Worm (Caenorhabditis elegans): ENCODE measurements around the gene rpn-3.

rpn-3 gene

ce11 chrIII:8398411-8398810, 48.7 kb upstream of the rpn-3 start, which contains the start of gene ZK353.2:
ZK353.2 (plus strand) TSS chrIII:8398711.
- TF ChIP-seq mdl-1 (tag; optimal IDR thresholded peaks at IDR 0.05) (no peak), unc-62 (GFP tag; optimal IDR thresholded peaks at IDR 0.05) (no peak), snpc-4 (tag; optimal IDR thresholded peaks at IDR 0.05) (no peak), nhr-23 (tag; optimal IDR thresholded peaks at IDR 0.05) (no peak), egl-27 (tag; optimal IDR thresholded peaks at IDR 0.05) (no peak), F13H6.1 (tag; optimal IDR thresholded peaks at IDR 0.05) (no peak), lsy-2 (tag; optimal IDR thresholded peaks at IDR 0.05) (no peak), mbf-1 (tag; optimal IDR thresholded peaks at IDR 0.05) (no peak), lin-11 (tag; optimal IDR thresholded peaks at IDR 0.05) (no peak), zag-1 (tag; optimal IDR thresholded peaks at IDR 0.05) (no peak), ceh-16 (tag; optimal IDR thresholded peaks at IDR 0.05) (no peak), aly-2 (tag; optimal IDR thresholded peaks at IDR 0.05) (no peak), fos-1 (tag; optimal IDR thresholded peaks at IDR 0.05) (no peak), ztf-4 (tag; optimal IDR thresholded peaks at IDR 0.05) (no peak), unc-55 (GFP tag; optimal IDR thresholded peaks at IDR 0.05) (no peak), nhr-77 (tag; optimal IDR thresholded peaks at IDR 0.05) (no peak), blmp-1 (tag; optimal IDR thresholded peaks at IDR 0.05; ENCODE audit: insufficient read depth) (no peak), sma-9 (GFP tag; optimal IDR thresholded peaks at IDR 0.05) (no peak), sma-9 (tag; optimal IDR thresholded peaks at IDR 0.05) (no peak)

ce11 chrIII:8400478-8400877, 46.7 kb upstream of the rpn-3 start:
- TF ChIP-seq fos-1 (tag; optimal IDR thresholded peaks at IDR 0.05) (peak; percentile 90), lin-13 (GFP tag; optimal IDR thresholded peaks at IDR 0.05) (no peak), sma-9 (GFP tag; optimal IDR thresholded peaks at IDR 0.05) (peak; percentile 94), sma-9 (tag; optimal IDR thresholded peaks at IDR 0.05) (no peak), gmeb-1 (tag; optimal IDR thresholded peaks at IDR 0.05) (peak; percentile 43), elt-1 (tag; optimal IDR thresholded peaks at IDR 0.05) (no peak), nhr-129 (tag; optimal IDR thresholded peaks at IDR 0.05) (peak; percentile 87), nhr-12 (tag; optimal IDR thresholded peaks at IDR 0.05) (no peak), crh-2 (tag; optimal IDR thresholded peaks at IDR 0.05) (peak; percentile 60), F13H6.1 (tag; optimal IDR thresholded peaks at IDR 0.05) (peak; percentile 28), unc-62 (GFP tag; optimal IDR thresholded peaks at IDR 0.05) (no peak), mdl-1 (tag; optimal IDR thresholded peaks at IDR 0.05) (peak in 1 of 2 experiments; percentile 1), ceh-82 (tag; optimal IDR thresholded peaks at IDR 0.05) (no peak), alr-1 (tag; optimal IDR thresholded peaks at IDR 0.05) (no peak), skn-1 (tag; optimal IDR thresholded peaks at IDR 0.05) (peak; percentile 62)

- TF ChIP-seq C34F6.9 (tag; optimal IDR thresholded peaks at IDR 0.05) (no peak), ama-1 (optimal IDR thresholded peaks at IDR 0.05) (no peak), gmeb-1 (tag; optimal IDR thresholded peaks at IDR 0.05) (no peak), dmd-4 (tag; optimal IDR thresholded peaks at IDR 0.05) (no peak), skn-1 (tag; optimal IDR thresholded peaks at IDR 0.05) (peak; percentile 40), ZK546.5 (tag; optimal IDR thresholded peaks at IDR 0.05) (no peak), nhr-6 (tag; optimal IDR thresholded peaks at IDR 0.05) (no peak), ztf-4 (tag; optimal IDR thresholded peaks at IDR 0.05) (no peak), nhr-23 (tag; optimal IDR thresholded peaks at IDR 0.05) (no peak), sem-4 (tag; optimal IDR thresholded peaks at IDR 0.05) (no peak), ceh-16 (tag; optimal IDR thresholded peaks at IDR 0.05) (no peak), mdl-1 (tag; optimal IDR thresholded peaks at IDR 0.05) (no peak), fos-1 (tag; optimal IDR thresholded peaks at IDR 0.05) (peak; percentile 63), lin-11 (tag; optimal IDR thresholded peaks at IDR 0.05) (no peak)
Measured at ce11 chrIII:8401887-8402286, 45.3 kb upstream of the rpn-3 start, which contains the start of gene lap-1. lap-1 (minus strand) TSS chrIII:8401928.

ce11 chrIII:8402633-8403032, 44.5 kb upstream of the rpn-3 start:
- TF ChIP-seq ZK546.5 (tag; optimal IDR thresholded peaks at IDR 0.05) (no peak), ztf-1 (GFP tag; conservative IDR thresholded peaks at IDR 0.05) (no peak), lin-13 (GFP tag; optimal IDR thresholded peaks at IDR 0.05) (no peak), nhr-6 (tag; optimal IDR thresholded peaks at IDR 0.05) (no peak), unc-39 (tag; optimal IDR thresholded peaks at IDR 0.05) (no peak), peb-1 (tag; optimal IDR thresholded peaks at IDR 0.05) (no peak), nhr-23 (tag; optimal IDR thresholded peaks at IDR 0.05) (no peak), alr-1 (tag; optimal IDR thresholded peaks at IDR 0.05) (no peak)
